Fruit fly (Drosophila melanogaster): ENCODE data around the gene Bin1.

dm6 chr3R:16211883-16212540, 22.6 kb upstream of the Bin1 start:
- TF ChIP-seq CG13204 (GFP tag; optimal IDR thresholded peaks at IDR 0.05), result no peak
- no peak for TF ChIP-seq Snoo (tag; optimal IDR thresholded peaks at IDR 0.05)
- no peak for TF ChIP-seq CG12605 (GFP tag; IDR thresholded peaks at IDR 0.05)
- TF ChIP-seq CG15710 (tag; optimal IDR thresholded peaks at IDR 0.05), result no peak
- TF ChIP-seq Pif1A (GFP tag; optimal IDR thresholded peaks at IDR 0.05), result no peak
- TF ChIP-seq CG9948 (tag; optimal IDR thresholded peaks at IDR 0.05), result no peak
- no peak for TF ChIP-seq CG4496 (GFP tag; IDR thresholded peaks at IDR 0.05)
- TF ChIP-seq Pif1B (GFP tag; optimal IDR thresholded peaks at IDR 0.05), result no peak
- TF ChIP-seq CG32121 (GFP tag; IDR thresholded peaks at IDR 0.05), result peak; percentile 22; the same call in 1 of the 2 replicates
